Fruit fly (Drosophila melanogaster): Measurements from ENCODE around the gene CG7523.

The CG7523 gene

dm6 chr3R:17619726-17620282, 50.9 kb downstream of the CG7523 start (continued):
- TF ChIP-seq maf-S (GFP tag; optimal IDR thresholded peaks at IDR 0.05) (no peak), E2f1 (GFP tag; IDR thresholded peaks at IDR 0.05) (no peak), NfI (GFP tag; optimal IDR thresholded peaks at IDR 0.05) (no peak), CG17359 (tag; optimal IDR thresholded peaks at IDR 0.05) (no peak), kni (GFP tag; optimal IDR thresholded peaks at IDR 0.05) (no peak), zf30C (GFP tag; optimal IDR thresholded peaks at IDR 0.05) (no peak), CG15011 (GFP tag; optimal IDR thresholded peaks at IDR 0.05) (no peak), TFAM (GFP tag; optimal IDR thresholded peaks at IDR 0.05) (no peak), NC2β (GFP tag; optimal IDR thresholded peaks at IDR 0.05) (no peak), Dad (GFP tag; optimal IDR thresholded peaks at IDR 0.05) (no peak), CG31388 (GFP tag; optimal IDR thresholded peaks at IDR 0.05) (no peak), chm (GFP tag; IDR thresholded peaks at IDR 0.05) (no peak)
